Worm (Caenorhabditis elegans) whole organism, late embryonic: Measurements from ENCODE around the gene F22B5.4.

Experiments
- C08G9.2 ChIP-seq: sonication (generic microtip); optimal IDR thresholded peaks from 2 replicates; lab custom pipeline; 2016; ENCODE audit warnings: mild to moderate bottlenecking, missing genetic modification characterization, moderate library complexity, missing compliant biosample characterization
- C38D4.7 ChIP-seq: fragments of 200-800 bp; sonication (Bioruptor generic); optimal IDR thresholded peaks from 2 replicates; lab custom pipeline; 2018; ENCODE audit warnings: mild to moderate bottlenecking, missing genetic modification characterization, moderate library complexity, missing compliant biosample characterization
- K02D7.2 ChIP-seq: sonication (generic microtip); optimal IDR thresholded peaks from 2 replicates; lab custom pipeline; 2017; ENCODE audit warnings: mild to moderate bottlenecking, missing genetic modification characterization, missing compliant biosample characterization
- K09A11.1 ChIP-seq: sonication (generic microtip); optimal IDR thresholded peaks from 2 replicates; lab custom pipeline; 2017; ENCODE audit warnings: antibody characterized with exemption, mild to moderate bottlenecking, missing genetic modification characterization, missing compliant biosample characterization; ENCODE audit not compliant: insufficient read depth
- T23F11.4 ChIP-seq: fragments of 200-800 bp; sonication (Bioruptor generic); optimal IDR thresholded peaks from 2 replicates; lab custom pipeline; 2018; ENCODE audit warnings: mild to moderate bottlenecking, missing genetic modification characterization, missing compliant biosample characterization
- ahr-1 ChIP-seq: sonication (generic microtip); optimal IDR thresholded peaks from 2 replicates; lab custom pipeline; 2016; ENCODE audit warnings: missing genetic modification characterization, missing compliant biosample characterization
- ama-1 ChIP-seq: fragments of 150-350 bp; optimal IDR thresholded peaks from 2 replicates; lab custom pipeline; 2014
- ceh-14 ChIP-seq: sonication (generic microtip); optimal IDR thresholded peaks from 2 replicates; lab custom pipeline; 2016; ENCODE audit warnings: missing genotype, missing genetic modification characterization, missing compliant biosample characterization
- ceh-18 ChIP-seq: sonication (generic microtip); optimal IDR thresholded peaks from 2 replicates; lab custom pipeline; 2016; ENCODE audit warnings: missing genetic modification characterization, missing compliant biosample characterization
- ceh-19 ChIP-seq: fragments of 200-800 bp; sonication (Bioruptor generic); optimal IDR thresholded peaks from 2 replicates; lab custom pipeline; 2018; ENCODE audit warnings: mild to moderate bottlenecking, missing genetic modification characterization, missing compliant biosample characterization
- ceh-2 ChIP-seq: sonication (generic microtip); optimal IDR thresholded peaks from 2 replicates; lab custom pipeline; 2016; ENCODE audit warnings: missing genotype, missing genetic modification characterization, missing compliant biosample characterization
- ceh-22 ChIP-seq: sonication (generic microtip); optimal IDR thresholded peaks from 2 replicates; lab custom pipeline; 2017; ENCODE audit warnings: missing biosample characterization, missing genetic modification characterization
- ceh-24 ChIP-seq: sonication (generic microtip); optimal IDR thresholded peaks from 2 replicates; lab custom pipeline; 2016; ENCODE audit warnings: mild to moderate bottlenecking, missing genetic modification characterization, missing compliant biosample characterization
- ceh-45 ChIP-seq: fragments of 200-800 bp; sonication (Bioruptor generic); IDR thresholded peaks from 2 replicates; pipeline ENCODE4 v1.3.6; 2022; ENCODE audit warnings: missing genetic modification reagents, missing genetic modification characterization, missing compliant biosample characterization
- ceh-6 ChIP-seq: fragments of 200-800 bp; sonication (Bioruptor generic); optimal IDR thresholded peaks from 2 replicates; lab custom pipeline; 2018; ENCODE audit warnings: mild to moderate bottlenecking, missing genetic modification characterization, missing compliant biosample characterization
- ceh-9 ChIP-seq: sonication (generic microtip); optimal IDR thresholded peaks from 2 replicates; lab custom pipeline; 2016; ENCODE audit warnings: mild to moderate bottlenecking, missing genetic modification characterization, inconsistent platforms, missing compliant biosample characterization
- che-1 ChIP-seq: sonication (generic microtip); optimal IDR thresholded peaks from 2 replicates; lab custom pipeline; 2016; ENCODE audit warnings: mild to moderate bottlenecking, missing genetic modification characterization, missing compliant biosample characterization
- dve-1 ChIP-seq: sonication (generic microtip); optimal IDR thresholded peaks from 2 replicates; lab custom pipeline; 2017; ENCODE audit warnings: antibody characterized with exemption, mild to moderate bottlenecking, missing genetic modification characterization, missing compliant biosample characterization
- elt-4 ChIP-seq: sonication (generic microtip); optimal IDR thresholded peaks from 2 replicates; lab custom pipeline; 2016; ENCODE audit warnings: missing genetic modification characterization, missing compliant biosample characterization
- ets-4 ChIP-seq: sonication (generic microtip); optimal IDR thresholded peaks from 2 replicates; lab custom pipeline; 2016; ENCODE audit warnings: missing genetic modification characterization, missing compliant biosample characterization
- eyg-1 ChIP-seq: sonication (generic microtip); optimal IDR thresholded peaks from 2 replicates; lab custom pipeline; 2016; ENCODE audit warnings: missing genotype, missing genetic modification characterization, missing compliant biosample characterization
- fax-1 ChIP-seq: sonication (generic microtip); optimal IDR thresholded peaks from 2 replicates; lab custom pipeline; 2016; ENCODE audit warnings: missing genotype, missing genetic modification characterization, missing compliant biosample characterization
- fkh-6 ChIP-seq: sonication (generic microtip); optimal IDR thresholded peaks from 2 replicates; lab custom pipeline; 2016; ENCODE audit warnings: missing genetic modification characterization, missing compliant biosample characterization
- gmeb-2 ChIP-seq: sonication (generic microtip); optimal IDR thresholded peaks from 2 replicates; lab custom pipeline; 2016; ENCODE audit warnings: missing genetic modification characterization, inconsistent platforms, missing compliant biosample characterization
- hlh-15 ChIP-seq: sonication (generic microtip); optimal IDR thresholded peaks from 2 replicates; lab custom pipeline; 2016; ENCODE audit warnings: missing genetic modification characterization, missing compliant biosample characterization
- hlh-8 ChIP-seq: sonication (generic microtip); optimal IDR thresholded peaks from 2 replicates; lab custom pipeline; 2016; ENCODE audit warnings: missing genotype, missing genetic modification characterization, missing compliant biosample characterization
- lim-6 ChIP-seq: sonication (generic microtip); optimal IDR thresholded peaks from 2 replicates; lab custom pipeline; 2016; ENCODE audit warnings: missing genetic modification characterization, missing compliant biosample characterization
- nhr-11 ChIP-seq: fragments of 150-350 bp; optimal IDR thresholded peaks from 2 replicates; lab custom pipeline; 2014; ENCODE audit warnings: missing biosample characterization, missing genetic modification characterization
- nhr-232 ChIP-seq: sonication (generic microtip); optimal IDR thresholded peaks from 2 replicates; lab custom pipeline; 2016; ENCODE audit warnings: missing genetic modification characterization, missing compliant biosample characterization
- npax-4 ChIP-seq: sonication (generic microtip); optimal IDR thresholded peaks from 2 replicates; lab custom pipeline; 2016; ENCODE audit warnings: missing genetic modification characterization, missing compliant biosample characterization
- pax-1 ChIP-seq: fragments of 150-350 bp; optimal IDR thresholded peaks from 2 replicates; lab custom pipeline; 2014; ENCODE audit warnings: missing biosample characterization, missing genetic modification characterization
- pha-2 ChIP-seq: sonication (generic microtip); optimal IDR thresholded peaks from 2 replicates; lab custom pipeline; 2017; ENCODE audit warnings: mild to moderate bottlenecking, missing genetic modification characterization, missing compliant biosample characterization
- pha-4 ChIP-seq: fragments of 150-350 bp; optimal IDR thresholded peaks from 2 replicates; lab custom pipeline; 2018; ENCODE audit warnings: missing biosample characterization, missing genetic modification reagents, missing genetic modification characterization
- pros-1 ChIP-seq: fragments of 150-350 bp; optimal IDR thresholded peaks from 2 replicates; lab custom pipeline; 2014; ENCODE audit warnings: missing biosample characterization, missing genetic modification reagents, missing genetic modification characterization
- rnt-1 ChIP-seq: sonication (generic microtip); optimal IDR thresholded peaks from 2 replicates; lab custom pipeline; 2016; ENCODE audit warnings: missing genetic modification characterization, missing compliant biosample characterization
- sox-2 ChIP-seq: fragments of 200-800 bp; sonication (Bioruptor generic); IDR thresholded peaks from 2 replicates; pipeline ENCODE4 v1.3.6; 2022; ENCODE audit warnings: missing genetic modification reagents, missing genetic modification characterization, missing compliant biosample characterization
- syd-9 ChIP-seq: sonication (generic microtip); optimal IDR thresholded peaks from 2 replicates; lab custom pipeline; 2016; ENCODE audit warnings: mild to moderate bottlenecking, missing genetic modification characterization, moderate library complexity, missing compliant biosample characterization
- tbx-2 ChIP-seq: sonication (generic microtip); optimal IDR thresholded peaks from 2 replicates; lab custom pipeline; 2016; ENCODE audit warnings: missing genetic modification characterization, missing compliant biosample characterization
- unc-86 ChIP-seq: sonication (generic microtip); optimal IDR thresholded peaks from 2 replicates; lab custom pipeline; 2016; ENCODE audit warnings: missing genetic modification characterization, missing compliant biosample characterization
- zip-5 ChIP-seq: sonication (generic microtip); optimal IDR thresholded peaks from 2 replicates; lab custom pipeline; 2016; ENCODE audit warnings: missing genetic modification characterization, missing compliant biosample characterization
- ztf-16 ChIP-seq: sonication (generic microtip); optimal IDR thresholded peaks from 2 replicates; lab custom pipeline; 2017; ENCODE audit warnings: missing genetic modification characterization, missing compliant biosample characterization

Gene F22B5.4

DNA sequence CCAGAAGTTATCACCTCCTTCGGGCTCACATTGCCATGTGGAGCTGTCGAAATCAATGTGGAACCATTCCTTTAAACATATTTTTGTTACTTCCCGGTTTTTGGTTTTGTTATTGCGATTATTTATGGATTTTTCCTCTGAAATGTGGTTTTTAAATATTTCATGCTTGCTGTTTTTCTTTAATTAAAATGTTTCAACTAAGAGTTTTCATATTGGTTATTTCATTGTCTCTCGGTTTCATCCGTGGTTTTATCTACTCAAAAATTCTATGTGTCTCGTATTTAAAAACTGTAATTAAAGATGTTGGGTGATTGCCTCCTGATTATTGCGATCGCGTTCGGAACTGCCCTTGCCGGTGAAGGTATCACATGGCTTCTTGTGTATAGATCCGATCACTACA, 17.4 kb downstream of the F22B5.4 start, which contains the start of gene F22B5.10:
Gene F22B5.10, plus strand, starts transcription at position 301 of the 400 bp plus-strand sequence.
- TF ChIP-seq ceh-22 (tag; lab: Kevin White, UChicago) (no peak), ama-1 (lab: Kevin White, UChicago) (no peak), K09A11.1 (tag; lab: Kevin White, UChicago) (no peak), ceh-2 (no peak), ets-4 (tag; lab: Kevin White, UChicago) (no peak), ceh-45 (GFP tag; lab: Robert Waterston, UW) (no peak), npax-4 (no peak), zip-5 (tag; lab: Kevin White, UChicago) (no peak), ceh-14 (tag; lab: Kevin White, UChicago) (no peak)

DNA sequence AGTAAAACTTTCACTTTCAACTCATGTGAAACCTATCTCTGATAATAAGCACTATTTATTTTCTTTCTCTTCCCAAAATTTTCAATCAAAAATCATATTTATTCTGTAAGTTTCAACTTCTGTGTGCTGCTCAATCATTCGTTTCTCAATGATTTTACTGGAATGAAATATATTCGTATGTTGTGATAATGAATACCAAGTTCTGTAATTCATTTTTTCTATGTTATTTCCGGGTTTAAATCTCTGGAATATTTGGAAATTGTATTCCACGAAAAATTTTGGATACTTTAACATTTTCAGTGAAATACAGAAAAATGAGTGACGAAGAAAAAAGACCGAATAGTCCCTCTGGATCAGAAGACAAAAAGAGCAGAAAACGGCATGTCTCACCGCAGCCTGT, 18.3 kb downstream of the F22B5.4 start, which contains the start of gene M05D6.2:
Gene M05D6.2, plus strand, starts transcription at position 301 of the 400 bp plus-strand sequence.
- TF ChIP-seq C08G9.2 (tag; lab: Kevin White, UChicago): no peak
- TF ChIP-seq T23F11.4 (GFP tag; lab: Kevin White, UChicago): no peak
- TF ChIP-seq ceh-24 (tag; lab: Kevin White, UChicago): no peak
- no peak for TF ChIP-seq rnt-1 (tag; lab: Kevin White, UChicago)
- no peak for TF ChIP-seq ceh-45 (GFP tag; lab: Robert Waterston, UW)
- no peak for TF ChIP-seq nhr-11 (tag; lab: Kevin White, UChicago)
- no peak for TF ChIP-seq hlh-8 (tag; lab: Kevin White, UChicago)
- TF ChIP-seq zip-5 (tag; lab: Kevin White, UChicago): no peak
- no peak for TF ChIP-seq pax-1 (tag; lab: Kevin White, UChicago)
- no peak for TF ChIP-seq tbx-2
- TF ChIP-seq elt-4 (tag; lab: Kevin White, UChicago): no peak
- TF ChIP-seq ceh-19 (GFP tag; lab: Kevin White, UChicago): no peak
- no peak for TF ChIP-seq pros-1 (tag; lab: Kevin White, UChicago)
- no peak for TF ChIP-seq dve-1 (tag; lab: Kevin White, UChicago)
- TF ChIP-seq che-1: no peak
- TF ChIP-seq ahr-1 (tag; lab: Kevin White, UChicago): no peak
- TF ChIP-seq nhr-232 (tag; lab: Kevin White, UChicago): no peak

DNA sequence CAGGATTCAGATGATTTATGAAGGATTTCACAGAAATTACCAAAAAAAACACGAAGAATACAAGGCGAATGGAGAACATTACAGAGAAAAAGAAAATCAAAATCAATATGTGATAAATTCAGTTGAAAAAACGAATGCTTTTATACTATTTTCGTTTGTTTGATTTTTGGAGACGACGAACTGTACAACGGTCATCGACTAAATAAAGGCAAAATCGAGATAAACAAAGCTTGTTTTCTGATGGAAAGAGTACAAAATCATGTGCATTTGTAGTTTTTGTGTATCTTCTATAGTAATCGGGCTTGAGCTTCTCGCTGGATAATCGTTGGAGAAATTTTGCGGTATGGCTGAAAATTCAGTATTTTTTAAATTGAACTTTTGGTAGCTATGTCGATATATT, 21.6 kb downstream of the F22B5.4 start, which contains the start of gene M05D6.8:
Gene M05D6.8, minus strand, starts transcription at position 101 of the 400 bp plus-strand sequence.
- no peak for TF ChIP-seq syd-9 (tag; lab: Kevin White, UChicago)
- no peak for TF ChIP-seq pax-1 (tag; lab: Kevin White, UChicago)
- TF ChIP-seq pha-2 (tag; lab: Kevin White, UChicago): no peak
- TF ChIP-seq C38D4.7 (GFP tag; lab: Kevin White, UChicago): no peak
- no peak for TF ChIP-seq ama-1 (lab: Kevin White, UChicago)
- no peak for TF ChIP-seq C08G9.2 (tag; lab: Kevin White, UChicago)
- TF ChIP-seq eyg-1: no peak
- TF ChIP-seq K02D7.2 (tag; lab: Kevin White, UChicago): no peak
- no peak for TF ChIP-seq npax-4
- TF ChIP-seq pros-1 (tag; lab: Kevin White, UChicago): no peak
- no peak for TF ChIP-seq pha-4 (tag; lab: Kevin White, UChicago)
- no peak for TF ChIP-seq ceh-6
- no peak for TF ChIP-seq unc-86 (tag; lab: Kevin White, UChicago)
- TF ChIP-seq lim-6 (tag; lab: Kevin White, UChicago): no peak
- no peak for TF ChIP-seq che-1
- TF ChIP-seq fkh-6 (tag; lab: Kevin White, UChicago): no peak

DNA sequence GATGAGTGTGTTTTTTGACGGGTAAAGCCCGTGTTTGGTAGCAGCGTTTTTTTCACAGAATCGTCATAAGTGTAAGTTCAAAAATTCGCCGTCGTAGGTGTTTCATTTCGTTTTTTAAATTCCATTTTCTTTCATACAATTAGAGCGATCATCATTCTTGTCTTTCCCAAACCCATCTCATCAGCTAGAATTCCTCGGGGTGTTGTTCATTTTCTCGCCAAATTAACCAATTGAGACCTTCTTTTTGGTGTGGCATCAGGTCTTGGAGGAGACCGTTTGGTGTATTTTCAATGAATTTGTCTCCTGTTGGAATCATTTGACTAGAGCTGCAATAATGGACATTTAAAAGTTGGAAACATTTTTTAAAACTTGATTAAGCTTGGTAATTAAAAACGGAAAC, 23.4 kb downstream of the F22B5.4 start:
- TF ChIP-seq ztf-16 (no peak), fax-1 (tag; lab: Kevin White, UChicago) (no peak), hlh-15 (tag; lab: Kevin White, UChicago) (no peak), gmeb-2 (tag; lab: Kevin White, UChicago) (no peak), sox-2 (GFP tag; lab: Robert Waterston, UW) (no peak), unc-86 (tag; lab: Kevin White, UChicago) (no peak), ceh-18 (tag; lab: Kevin White, UChicago) (no peak), ceh-9 (tag; lab: Kevin White, UChicago) (no peak)
- TF ChIP-seq, all 69 proteins: peak for 0
